Fruit fly (Drosophila melanogaster): ENCODE results near the gene CG13384.
A peak's percentile ranks its signal among the peaks of the same experiment; 100 is the strongest.

CG13384 gene

DNA sequence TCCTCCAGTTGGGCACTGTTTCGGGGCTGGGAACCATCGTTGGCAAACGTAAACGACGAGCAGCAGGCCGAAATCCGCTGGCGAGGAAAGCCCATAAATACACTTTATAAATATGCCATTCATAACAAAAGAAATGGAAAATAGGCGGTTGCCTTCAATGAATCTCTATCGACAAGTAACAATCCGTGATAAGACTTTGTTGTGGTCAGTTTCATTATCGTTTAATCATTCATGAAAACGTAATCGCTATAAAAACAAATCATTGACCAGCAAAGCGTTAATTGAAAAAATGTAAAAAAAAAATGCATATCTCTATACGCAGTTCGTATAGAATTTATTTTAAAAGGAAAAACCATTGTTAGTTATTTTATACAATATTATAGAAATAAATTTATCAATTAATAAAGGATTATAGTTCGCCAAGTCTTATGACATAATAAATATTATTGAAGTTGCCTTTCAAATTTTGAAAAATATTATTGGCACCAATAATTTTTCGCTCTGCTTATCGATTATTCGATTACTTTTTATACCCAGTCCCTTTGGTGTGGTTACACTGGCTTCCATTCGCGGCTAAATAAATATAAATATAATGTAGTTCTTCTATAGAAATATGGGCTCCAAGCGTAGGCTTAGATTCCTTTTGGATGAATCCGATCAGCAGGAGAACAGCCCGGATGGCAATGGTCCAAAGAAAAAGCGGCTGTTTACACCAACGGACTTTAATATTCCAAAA is 15.8 kb downstream of the CG13384 start, which contains the start of gene CG31898:
Gene CG31898 (plus strand): TSS at position 559 of the 736 bp plus-strand sequence.
- TF ChIP-seq EcR (GFP tag; optimal IDR thresholded peaks at IDR 0.05) (no peak), pan (optimal IDR thresholded peaks at IDR 0.05) (no peak), CG8478 (optimal IDR thresholded peaks at IDR 0.05) (no peak), psq (optimal IDR thresholded peaks at IDR 0.05) (no peak), usp (GFP tag; optimal IDR thresholded peaks at IDR 0.05) (no peak), Dll (optimal IDR thresholded peaks at IDR 0.05) (no peak)

DNA sequence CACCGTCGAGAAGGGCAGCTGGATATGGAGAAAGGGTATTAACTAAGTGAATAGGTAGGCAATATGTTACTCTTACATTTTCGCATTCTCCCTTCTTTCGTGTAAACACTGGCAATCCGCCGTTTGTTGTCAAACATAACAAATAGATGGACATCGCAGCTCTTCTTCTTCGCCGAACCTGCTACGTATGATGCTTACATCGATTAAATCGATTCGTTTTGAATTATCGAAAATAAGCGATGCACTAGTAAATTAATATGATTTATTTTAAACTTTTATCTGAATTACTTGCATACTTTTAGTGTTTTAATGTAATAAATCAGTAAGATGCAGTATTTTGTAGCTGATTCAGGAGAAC is 18.7 kb downstream of the CG13384 start, which contains the start of gene fy:
Gene fy (minus strand): TSS at position 353 of the 358 bp plus-strand sequence.
- TF ChIP-seq psq (optimal IDR thresholded peaks at IDR 0.05) (no peak), pan (optimal IDR thresholded peaks at IDR 0.05) (no peak), usp (GFP tag; optimal IDR thresholded peaks at IDR 0.05) (no peak), EcR (GFP tag; optimal IDR thresholded peaks at IDR 0.05) (no peak), Dll (optimal IDR thresholded peaks at IDR 0.05) (no peak), CG8478 (optimal IDR thresholded peaks at IDR 0.05) (no peak)

DNA sequence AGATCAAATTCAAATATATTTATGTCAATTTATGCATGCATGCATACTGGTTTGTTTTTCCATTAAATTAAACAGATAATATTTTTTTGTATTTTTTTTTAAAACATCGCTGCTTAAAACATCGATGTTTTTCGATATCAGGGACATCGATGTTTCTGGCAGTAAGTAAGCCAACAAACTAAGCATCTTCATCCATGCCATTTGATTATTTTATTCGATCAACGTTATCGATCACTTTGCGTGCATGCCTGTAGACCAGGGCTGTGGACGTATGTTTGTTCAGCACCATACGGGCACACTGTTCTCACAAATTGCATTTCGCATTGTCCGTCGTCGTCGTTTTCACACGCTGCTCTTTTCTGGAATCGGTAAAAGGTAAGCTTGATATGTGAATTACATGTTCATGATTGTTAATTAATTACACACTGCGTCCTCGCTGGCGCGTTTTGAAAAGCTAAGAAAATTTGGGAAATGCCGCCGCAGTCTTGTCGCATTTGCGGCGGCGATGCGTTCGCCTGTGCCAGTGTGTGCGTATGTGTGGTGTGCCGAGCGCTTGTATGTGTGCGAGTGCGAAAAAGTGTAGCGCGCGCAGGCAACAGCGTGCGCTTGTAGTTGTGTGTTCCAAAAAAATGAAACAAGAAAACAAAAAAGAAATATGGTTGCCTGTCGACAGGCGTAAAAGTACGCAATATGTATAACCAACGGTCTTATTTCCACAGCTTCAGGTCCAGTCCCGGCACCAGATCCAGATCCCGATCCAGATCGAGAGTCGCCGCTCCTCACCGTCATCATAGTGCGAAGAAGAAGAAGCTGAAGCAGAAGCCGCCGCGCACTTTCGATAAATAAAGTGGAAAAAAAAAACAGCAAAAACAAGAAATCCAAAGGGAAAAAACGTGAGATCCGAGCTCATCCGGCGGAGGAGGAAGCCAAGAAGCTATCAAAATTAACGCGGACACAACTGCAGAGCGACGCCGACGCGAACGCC is 19.3 kb downstream of the CG13384 start, which contains the start of gene emb:
Gene emb (plus strand): TSS at position 288 of the 985 bp plus-strand sequence.
- no peak for TF ChIP-seq EcR (GFP tag; optimal IDR thresholded peaks at IDR 0.05)

DNA sequence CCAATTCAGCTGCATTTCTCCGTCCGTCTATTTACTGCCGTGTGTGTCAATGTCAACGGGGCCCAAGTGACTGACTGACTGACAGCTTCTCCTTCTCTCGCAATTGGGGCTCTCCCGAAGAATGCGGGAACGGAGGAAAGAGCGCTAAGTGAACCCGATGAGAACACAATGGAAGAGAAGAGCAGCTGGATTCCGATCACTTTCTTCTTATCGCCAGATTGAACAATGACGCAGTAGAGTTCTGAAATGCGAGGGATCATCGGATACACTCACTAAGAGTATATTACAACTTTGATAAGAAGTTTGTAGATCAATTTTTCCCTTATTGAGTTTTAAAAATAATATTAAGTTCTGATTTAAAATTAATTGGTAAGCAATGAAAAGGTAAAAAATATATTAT is 27.3 kb downstream of the CG13384 start, which contains the start of gene Naglu:
Gene Naglu (minus strand): TSS at position 339 of the 400 bp plus-strand sequence.
- TF ChIP-seq psq (optimal IDR thresholded peaks at IDR 0.05) (no peak), CG8478 (optimal IDR thresholded peaks at IDR 0.05) (no peak), Dll (optimal IDR thresholded peaks at IDR 0.05) (no peak), pan (optimal IDR thresholded peaks at IDR 0.05) (no peak), EcR (GFP tag; optimal IDR thresholded peaks at IDR 0.05) (no peak), usp (GFP tag; optimal IDR thresholded peaks at IDR 0.05) (no peak)

DNA sequence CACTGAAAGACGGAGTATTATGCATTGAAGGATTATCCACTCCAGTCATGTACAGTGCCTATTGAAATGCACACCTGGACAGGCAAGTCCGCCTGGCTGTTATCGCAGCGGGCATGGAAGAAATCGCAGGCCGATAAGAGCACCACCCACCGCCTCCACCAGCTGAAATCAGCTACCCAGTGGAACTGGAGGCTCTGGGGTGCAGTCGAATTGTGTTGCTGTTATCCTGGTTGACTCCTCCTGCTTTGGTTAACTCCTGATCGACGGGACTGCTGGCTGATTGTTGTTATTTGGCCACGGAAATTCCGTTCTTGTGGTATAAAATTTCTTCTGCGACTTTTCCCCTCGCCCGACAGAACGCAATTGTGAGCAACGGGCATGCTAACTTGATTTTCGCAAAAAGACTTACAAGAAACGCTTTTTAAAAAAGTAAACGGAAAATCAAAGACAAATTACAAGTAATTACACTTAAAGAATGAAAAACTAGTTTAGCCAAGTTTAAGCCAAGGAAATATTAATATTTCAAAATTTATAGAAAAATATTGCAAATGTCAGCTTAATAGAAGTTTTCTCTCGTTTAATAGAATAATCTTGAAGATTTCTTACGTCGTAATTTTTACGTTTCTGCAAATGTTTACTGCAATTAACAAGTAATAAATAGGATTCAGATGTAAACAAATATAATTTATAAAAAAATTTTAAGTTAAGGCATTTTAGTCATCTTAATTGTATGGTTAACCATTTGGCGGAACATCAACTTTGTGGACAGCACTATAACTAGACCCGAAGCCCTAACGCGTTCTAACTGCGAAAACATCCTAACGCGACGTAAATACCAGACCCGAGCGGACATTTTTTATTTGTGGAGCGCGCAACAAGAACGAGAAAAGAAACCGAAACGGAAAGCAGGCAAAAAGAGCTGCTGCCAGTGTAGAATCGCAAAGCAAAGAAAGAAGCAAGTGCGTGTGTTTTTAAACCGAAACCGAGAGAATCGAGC is 30.9 kb downstream of the CG13384 start, which contains the start of the genes CG13398 and Akap200:
Gene CG13398 (minus strand): TSS at position 370 of the 997 bp plus-strand sequence.
Gene Akap200 (plus strand): TSS at position 804 of the 997 bp plus-strand sequence.
- TF ChIP-seq CG8478 (optimal IDR thresholded peaks at IDR 0.05) = no peak
- no peak for TF ChIP-seq pan (optimal IDR thresholded peaks at IDR 0.05)
- no peak for TF ChIP-seq usp (GFP tag; optimal IDR thresholded peaks at IDR 0.05)
- no peak for TF ChIP-seq EcR (GFP tag; optimal IDR thresholded peaks at IDR 0.05)
- TF ChIP-seq Dll (optimal IDR thresholded peaks at IDR 0.05) = no peak
- no peak for TF ChIP-seq psq (optimal IDR thresholded peaks at IDR 0.05)

DNA sequence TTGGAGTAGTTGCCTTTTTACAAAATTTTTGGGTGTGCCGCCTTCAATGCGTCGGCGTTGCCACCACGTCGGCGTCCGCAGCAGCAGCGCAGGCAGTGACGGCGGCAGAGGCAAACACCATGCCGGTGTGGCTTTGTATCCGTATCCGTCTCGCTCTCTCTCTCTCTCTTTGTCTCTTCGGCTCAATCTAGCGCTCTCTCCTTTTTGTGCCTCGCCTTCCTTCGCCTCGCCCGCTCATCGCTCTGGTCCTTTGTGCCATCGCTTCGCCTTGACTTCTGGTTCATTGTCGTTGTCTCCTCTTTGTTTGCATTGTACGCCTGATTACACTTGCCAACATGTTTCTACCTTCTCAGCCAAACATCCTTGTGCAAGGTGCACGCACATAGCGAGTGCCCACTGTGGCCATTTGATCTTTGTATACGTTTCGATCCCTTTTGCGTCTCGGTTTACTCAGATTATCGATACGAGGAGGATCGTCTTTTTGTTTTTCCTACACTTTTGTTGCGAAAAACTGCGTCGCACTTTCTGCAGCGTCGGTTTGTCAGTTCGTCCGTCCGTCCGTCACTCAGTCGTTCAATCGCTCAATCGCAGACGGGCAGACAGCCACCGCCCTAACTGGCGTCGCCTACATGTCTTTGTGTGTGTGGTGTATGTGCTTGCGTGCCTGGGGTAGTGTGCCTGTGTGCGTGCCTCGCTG is 32.2 kb downstream of the CG13384 start:
- TF ChIP-seq psq (optimal IDR thresholded peaks at IDR 0.05) (no peak), Dll (optimal IDR thresholded peaks at IDR 0.05) (peak; percentile 53), EcR (GFP tag; optimal IDR thresholded peaks at IDR 0.05) (no peak), pan (optimal IDR thresholded peaks at IDR 0.05) (no peak), usp (GFP tag; optimal IDR thresholded peaks at IDR 0.05) (no peak)

DNA sequence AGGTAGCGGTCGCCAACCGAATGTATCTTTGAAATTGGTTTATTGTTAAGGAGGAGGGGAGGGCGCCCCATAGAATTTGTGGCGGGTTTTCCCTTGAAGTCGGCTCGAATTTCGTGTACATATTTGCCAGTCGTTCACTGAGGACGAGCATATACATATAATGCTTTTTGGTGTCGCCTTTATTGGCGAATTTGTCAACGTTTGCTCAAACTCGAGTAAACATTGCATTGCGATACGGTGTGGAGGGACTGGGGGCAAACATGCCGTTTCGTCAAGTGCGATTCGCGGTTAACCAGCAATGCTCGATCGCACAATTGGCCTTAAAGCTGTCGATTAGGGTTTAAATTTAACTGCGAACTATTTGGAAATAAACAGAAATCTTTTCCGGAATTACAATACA is 33.3 kb downstream of the CG13384 start:
- TF ChIP-seq EcR (GFP tag; optimal IDR thresholded peaks at IDR 0.05) (no peak), pan (optimal IDR thresholded peaks at IDR 0.05) (no peak), psq (optimal IDR thresholded peaks at IDR 0.05) (no peak), Dll (optimal IDR thresholded peaks at IDR 0.05) (no peak), CG8478 (optimal IDR thresholded peaks at IDR 0.05) (no peak), usp (GFP tag; optimal IDR thresholded peaks at IDR 0.05) (no peak)

DNA sequence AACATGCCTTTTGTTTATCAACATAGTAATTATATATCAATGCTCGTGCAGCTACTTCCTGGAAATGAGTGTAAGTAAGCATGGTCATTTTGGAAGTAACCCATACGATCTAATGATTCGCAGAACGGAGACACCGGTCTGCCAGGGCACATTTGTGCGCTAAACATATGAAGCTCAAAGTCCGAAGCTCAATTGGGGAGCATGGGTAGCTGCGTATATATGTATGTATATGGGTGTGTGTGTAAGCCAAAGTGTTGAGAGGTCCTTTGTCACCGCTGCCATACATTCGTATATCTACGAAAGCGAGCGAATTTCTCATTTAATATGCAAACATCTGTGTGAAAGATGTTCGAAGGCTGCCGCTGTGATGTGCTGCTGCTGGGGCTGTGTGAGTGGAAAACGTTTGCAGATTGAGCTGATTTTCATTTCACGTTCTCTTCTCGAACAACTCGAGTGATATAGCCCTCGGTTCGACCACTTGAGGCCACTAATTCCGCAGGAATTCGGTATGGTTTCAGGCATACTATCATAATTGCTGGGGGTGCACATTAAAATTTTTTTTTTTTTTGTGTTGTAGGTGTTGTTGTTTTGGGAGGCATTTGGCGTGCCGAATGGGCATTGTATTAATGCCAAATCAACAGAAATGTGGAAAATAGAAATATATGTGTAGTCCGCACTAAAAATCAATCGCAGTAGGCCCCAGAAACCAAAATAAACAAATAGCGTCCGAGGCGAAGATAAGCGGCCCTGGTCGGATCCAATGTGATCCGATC is 34.0 kb downstream of the CG13384 start:
- no peak for TF ChIP-seq CG8478 (optimal IDR thresholded peaks at IDR 0.05)
- no peak for TF ChIP-seq usp (GFP tag; optimal IDR thresholded peaks at IDR 0.05)
- TF ChIP-seq psq (optimal IDR thresholded peaks at IDR 0.05) = no peak
- no peak for TF ChIP-seq Dll (optimal IDR thresholded peaks at IDR 0.05)
- TF ChIP-seq pan (optimal IDR thresholded peaks at IDR 0.05) = no peak
- TF ChIP-seq EcR (GFP tag; optimal IDR thresholded peaks at IDR 0.05) = no peak

DNA sequence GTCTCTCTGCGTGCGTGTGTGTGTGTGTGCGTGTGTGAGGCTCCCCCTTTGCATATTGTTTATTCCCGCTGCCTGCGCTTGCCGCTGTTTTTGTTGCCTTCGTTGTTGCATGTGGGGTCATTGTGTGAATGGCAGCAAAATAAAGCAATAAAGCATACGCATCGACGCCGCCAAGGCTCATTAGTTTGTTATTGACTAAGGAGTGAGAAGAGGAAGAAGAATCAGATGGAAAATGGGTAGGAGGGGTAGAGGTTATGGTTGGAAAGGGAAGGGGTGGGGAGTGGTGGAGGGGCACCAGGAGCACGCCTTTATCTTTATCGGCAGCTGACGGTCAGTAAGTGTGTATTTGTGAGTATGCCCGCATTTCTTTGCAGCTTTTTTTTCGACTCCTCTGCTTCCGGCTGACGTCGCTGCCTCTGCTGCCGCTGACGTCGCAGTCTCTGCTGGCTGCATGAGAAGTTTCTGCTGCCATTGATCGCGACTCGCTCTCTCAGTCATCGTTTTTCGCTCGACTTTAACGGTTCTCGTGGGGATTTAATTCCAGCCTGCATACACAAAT is 35.2 kb downstream of the CG13384 start:
- TF ChIP-seq Dll (optimal IDR thresholded peaks at IDR 0.05) = no peak
- TF ChIP-seq CG8478 (optimal IDR thresholded peaks at IDR 0.05) = no peak
- peak in 1 of 2 experiments; percentile 51 for TF ChIP-seq EcR (GFP tag; optimal IDR thresholded peaks at IDR 0.05)
- no peak for TF ChIP-seq usp (GFP tag; optimal IDR thresholded peaks at IDR 0.05)
- TF ChIP-seq psq (optimal IDR thresholded peaks at IDR 0.05) = no peak
- TF ChIP-seq pan (optimal IDR thresholded peaks at IDR 0.05) = no peak

Data from whole organism.